Worm (Caenorhabditis elegans) whole organism, L3 larva: ENCODE measurements around the gene C25G4.3.
A peak's percentile ranks its signal among the peaks of the same experiment; 100 is the strongest.

Experiments used
- aly-2 ChIP-seq: fragments of 150-350 bp; optimal IDR thresholded peaks from 2 replicates; lab custom pipeline; 2014; ENCODE audit warnings: missing biosample characterization, missing genetic modification characterization
- egl-27 ChIP-seq: sonication (generic microtip); optimal IDR thresholded peaks from 4 replicates; lab custom pipeline; 2017; ENCODE audit warnings: missing biosample characterization, missing genetic modification reagents, missing genetic modification characterization
- elt-2 ChIP-seq: sonication (generic microtip); optimal IDR thresholded peaks from 2 replicates; lab custom pipeline; 2016; ENCODE audit warnings: missing genetic modification reagents, mild to moderate bottlenecking, missing genetic modification characterization, missing compliant biosample characterization
- lin-15B ChIP-seq: fragments of 150-350 bp; optimal IDR thresholded peaks from 2 replicates; lab custom pipeline; 2014; ENCODE audit warnings: missing biosample characterization, missing genetic modification characterization
- nhr-11 ChIP-seq: fragments of 150-350 bp; optimal IDR thresholded peaks from 2 replicates; lab custom pipeline; 2014; ENCODE audit warnings: missing biosample characterization, missing genetic modification characterization
- nhr-12 ChIP-seq: fragments of 150-350 bp; optimal IDR thresholded peaks from 2 replicates; lab custom pipeline; 2014; ENCODE audit warnings: missing biosample characterization, missing genetic modification characterization
- nhr-67 ChIP-seq: fragments of 150-350 bp; optimal IDR thresholded peaks from 2 replicates; lab custom pipeline; 2014; ENCODE audit warnings: missing biosample characterization, missing genetic modification characterization
- nhr-76 ChIP-seq: fragments of 150-350 bp; sonication (generic microtip); optimal IDR thresholded peaks from 5 replicates; lab custom pipeline; 2014; ENCODE audit warnings: missing biosample characterization, missing genetic modification characterization
- sea-2 ChIP-seq: fragments of 150-350 bp; sonication (generic microtip); optimal IDR thresholded peaks from 4 replicates; lab custom pipeline; 2014; ENCODE audit warnings: missing biosample characterization, missing genetic modification reagents, missing genetic modification characterization
- skn-1 ChIP-seq: fragments of 150-350 bp; optimal IDR thresholded peaks from 2 replicates; lab custom pipeline; 2014; ENCODE audit warnings: missing biosample characterization, missing genetic modification characterization
- snpc-4 ChIP-seq: fragments of 150-350 bp; optimal IDR thresholded peaks from 2 replicates; lab custom pipeline; 2014; ENCODE audit warnings: missing biosample characterization, missing genetic modification characterization
- unc-62 ChIP-seq: fragments of 150-350 bp; sonication (generic microtip); optimal IDR thresholded peaks from 4 replicates; lab custom pipeline; 2014; ENCODE audit warnings: missing biosample characterization, missing genetic modification reagents, missing genetic modification characterization
- zag-1 ChIP-seq: fragments of 150-350 bp; optimal IDR thresholded peaks from 2 replicates; lab custom pipeline; 2014; ENCODE audit warnings: missing biosample characterization, missing genetic modification characterization

- no peak for TF ChIP-seq nhr-76 (tag; lab: Kevin White, UChicago)
- TF ChIP-seq egl-27 (tag; lab: Kevin White, UChicago) = no peak
- no peak for TF ChIP-seq nhr-67
- TF ChIP-seq elt-2 = no peak
- no peak for TF ChIP-seq nhr-12 (tag; lab: Kevin White, UChicago)
- TF ChIP-seq skn-1 (tag; lab: Kevin White, UChicago) = no peak
- no peak for TF ChIP-seq sea-2 (GFP tag; lab: Kevin White, UChicago)
- TF ChIP-seq unc-62 (GFP tag; lab: Kevin White, UChicago) = peak; percentile 67
- TF ChIP-seq snpc-4 = no peak
- TF ChIP-seq aly-2 (tag; lab: Kevin White, UChicago) = no peak
- no peak for TF ChIP-seq nhr-11 (tag; lab: Kevin White, UChicago)
- TF ChIP-seq zag-1 (tag; lab: Kevin White, UChicago) = no peak
- no peak for TF ChIP-seq lin-15B
Observed at ce11 chrIV:12425595-12425994, 20.1 kb downstream of the C25G4.3 start.
